Fruit fly (Drosophila melanogaster): Measurements from ENCODE around the gene CG6765.

The CG6765 gene

DNA sequence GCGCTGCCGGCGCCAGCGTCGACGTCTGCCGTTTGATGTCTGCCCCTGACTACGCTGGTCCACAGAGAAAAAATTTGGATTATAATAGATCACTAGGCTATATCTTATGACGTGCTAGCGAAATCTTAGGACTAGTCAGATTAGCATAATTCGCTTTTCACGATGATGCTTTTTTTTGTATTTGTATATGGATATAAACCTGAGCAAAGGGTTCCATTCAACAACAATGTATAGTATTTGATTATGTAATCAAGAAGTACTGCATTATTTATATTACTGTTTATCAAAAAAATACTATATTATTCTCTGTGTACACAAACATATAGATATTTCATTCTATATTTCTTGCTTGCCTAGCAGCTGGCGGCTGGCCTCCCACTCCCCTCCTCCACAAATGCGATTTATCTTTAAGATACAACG, 34.5 kb downstream of the CG6765 start (continued):
- TF ChIP-seq disco-r (GFP tag; optimal IDR thresholded peaks at IDR 0.05): peak; percentile 62
- peak; percentile 51 for TF ChIP-seq Spps (tag; optimal IDR thresholded peaks at IDR 0.05)
- TF ChIP-seq cas (GFP tag; IDR thresholded peaks at IDR 0.05): peak; percentile 69
- TF ChIP-seq CG1603 (tag; optimal IDR thresholded peaks at IDR 0.05): peak; percentile 52
- peak; percentile 90 for TF ChIP-seq PHDP (tag; optimal IDR thresholded peaks at IDR 0.05)
- TF ChIP-seq Mes4 (GFP tag; optimal IDR thresholded peaks at IDR 0.05): peak; percentile 57
- peak; percentile 78 for TF ChIP-seq ttk (GFP tag; IDR thresholded peaks at IDR 0.05)
- no peak for TF ChIP-seq nom (GFP tag; optimal IDR thresholded peaks at IDR 0.05)
- TF ChIP-seq CG1602 (GFP tag; optimal IDR thresholded peaks at IDR 0.05): peak; percentile 71
- TF ChIP-seq wor (GFP tag; IDR thresholded peaks at IDR 0.05): peak; percentile 74
- peak; percentile 58; the same call in 1 of the 3 replicates for TF ChIP-seq CG2889 (GFP tag; IDR thresholded peaks at IDR 0.05)
- peak; percentile 34 for TF ChIP-seq CG1792 (GFP tag; optimal IDR thresholded peaks at IDR 0.05)
- TF ChIP-seq gfzf (GFP tag; optimal IDR thresholded peaks at IDR 0.05): no peak
- peak; percentile 38 for TF ChIP-seq CHES-1-like (GFP tag; optimal IDR thresholded peaks at IDR 0.05)
- peak; percentile 57 for TF ChIP-seq CG3995 (GFP tag; optimal IDR thresholded peaks at IDR 0.05)
- peak; percentile 69 for TF ChIP-seq ems (GFP tag; optimal IDR thresholded peaks at IDR 0.05)
- no peak for TF ChIP-seq tll (GFP tag; optimal IDR thresholded peaks at IDR 0.05)
- TF ChIP-seq Dp (GFP tag; optimal IDR thresholded peaks at IDR 0.05): no peak
- no peak for TF ChIP-seq ftz-f1 (GFP tag; optimal IDR thresholded peaks at IDR 0.05)
- peak; percentile 73 for TF ChIP-seq CG13894 (tag; optimal IDR thresholded peaks at IDR 0.05)
- TF ChIP-seq CG10366 (GFP tag; IDR thresholded peaks at IDR 0.05): peak; percentile 63
- peak; percentile 88 for TF ChIP-seq Ets65A (GFP tag)
- peak; percentile 90 for TF ChIP-seq CG13424 (tag; optimal IDR thresholded peaks at IDR 0.05)
- no peak for TF ChIP-seq CG13287 (GFP tag; IDR thresholded peaks at IDR 0.05; ENCODE audit: partially characterized antibody)
- peak; percentile 41 for TF ChIP-seq CG4707 (GFP tag; optimal IDR thresholded peaks at IDR 0.05)
- peak; percentile 65 for TF ChIP-seq trem (tag; optimal IDR thresholded peaks at IDR 0.05)
- no peak for TF ChIP-seq aop (GFP tag; IDR thresholded peaks at IDR 0.05)
- peak in 1 of 2 experiments; percentile 80 for TF ChIP-seq Eip74EF (GFP tag; optimal IDR thresholded peaks at IDR 0.05)
- TF ChIP-seq CG9437 (GFP tag; optimal IDR thresholded peaks at IDR 0.05): peak; percentile 79
- TF ChIP-seq ac (GFP tag; optimal IDR thresholded peaks at IDR 0.05): peak; percentile 58
- TF ChIP-seq dmrt11E (tag; optimal IDR thresholded peaks at IDR 0.05): peak; percentile 74
- peak; percentile 73 for TF ChIP-seq ranshi (GFP tag; IDR thresholded peaks at IDR 0.05)
- TF ChIP-seq Sry-δ (GFP tag; optimal IDR thresholded peaks at IDR 0.05): peak; percentile 12
- peak; percentile 85 for TF ChIP-seq oc (tag; optimal IDR thresholded peaks at IDR 0.05)
- no peak for TF ChIP-seq fd102C (GFP tag; optimal IDR thresholded peaks at IDR 0.05)
- peak; percentile 82 for TF ChIP-seq az2 (GFP tag; optimal IDR thresholded peaks at IDR 0.05)
- no peak for TF ChIP-seq knrl (GFP tag; IDR thresholded peaks at IDR 0.05; ENCODE audit: partially characterized antibody)
- peak; percentile 79 for TF ChIP-seq scrt (GFP tag; optimal IDR thresholded peaks at IDR 0.05)
- peak; percentile 78 for TF ChIP-seq CG6689 (GFP tag; IDR thresholded peaks at IDR 0.05)
- no peak for TF ChIP-seq hb (GFP tag; IDR thresholded peaks at IDR 0.05; ENCODE audit: partially characterized antibody)
- TF ChIP-seq lab (GFP tag; optimal IDR thresholded peaks at IDR 0.05): peak; percentile 93
- TF ChIP-seq eve (GFP tag; optimal IDR thresholded peaks at IDR 0.05): peak in 1 of 2 experiments; percentile 89
- peak; percentile 90 for TF ChIP-seq CG12391 (tag; optimal IDR thresholded peaks at IDR 0.05)
- TF ChIP-seq CG18262 (tag; optimal IDR thresholded peaks at IDR 0.05): peak; percentile 87
- no peak for TF ChIP-seq Hmx (GFP tag; optimal IDR thresholded peaks at IDR 0.05)
- peak; percentile 75 for TF ChIP-seq odd (GFP tag; optimal IDR thresholded peaks at IDR 0.05)
- peak; percentile 80 for TF ChIP-seq CG16815 (GFP tag; optimal IDR thresholded peaks at IDR 0.05)
- TF ChIP-seq CG30431 (GFP tag; optimal IDR thresholded peaks at IDR 0.05): peak; percentile 78
- TF ChIP-seq Lim3 (GFP tag; IDR thresholded peaks at IDR 0.05): peak; percentile 50; the same call in 1 of the 2 replicates
- TF ChIP-seq Rfx (GFP tag; IDR thresholded peaks at IDR 0.05): peak; percentile 91

All from whole organism, embryonic.